Fruit fly (Drosophila melanogaster) whole organism, wandering third instar larva: ENCODE data around the gene CG13917.

Experiments used
- Abd-B ChIP-seq: fragments of >200 bp; optimal IDR thresholded peaks from 2 replicates; lab custom pipeline; 2017; ENCODE audit warnings: missing biosample characterization, missing genetic modification characterization
- GATAd ChIP-seq: sonication (Bioruptor generic); optimal IDR thresholded peaks from 2 replicates; lab custom pipeline; 2016; ENCODE audit warnings: missing biosample characterization, missing genetic modification characterization
- HLH106 ChIP-seq: fragments of 200-800 bp; optimal IDR thresholded peaks from 3 replicates; lab custom pipeline; 2019; ENCODE audit warnings: missing biosample characterization, mild to moderate bottlenecking, missing genetic modification characterization, moderate library complexity
- N ChIP-seq: fragments of >200 bp; optimal IDR thresholded peaks from 2 replicates; lab custom pipeline; 2018; ENCODE audit warnings: missing biosample characterization, missing external identifiers, missing genetic modification characterization
- ey ChIP-seq: fragments of 200-800 bp; sonication (Bioruptor generic); optimal IDR thresholded peaks from 2 replicates; lab custom pipeline; 2016; ENCODE audit warnings: missing biosample characterization, missing genetic modification characterization
- h ChIP-seq: fragments of 200-800 bp; sonication (Bioruptor generic); optimal IDR thresholded peaks from 3 replicates; lab custom pipeline; 2016; ENCODE audit warnings: missing biosample characterization, mild to moderate bottlenecking, missing genetic modification characterization
- psq ChIP-seq: fragments of 200-800 bp; sonication (Bioruptor generic); optimal IDR thresholded peaks from 3 replicates; lab custom pipeline; 2017; ENCODE audit warnings: missing biosample characterization, mild to moderate bottlenecking, missing genetic modification characterization, moderate library complexity
- sv ChIP-seq: fragments of 200-800 bp; sonication (Bioruptor generic); optimal IDR thresholded peaks from 3 replicates; lab custom pipeline; 2016; ENCODE audit warnings: missing biosample characterization, missing genetic modification characterization
- usp ChIP-seq: fragments of >200 bp; optimal IDR thresholded peaks from 2 replicates; lab custom pipeline; 2017; ENCODE audit warnings: missing biosample characterization, missing genetic modification characterization
- woc ChIP-seq: sonication (Bioruptor generic); optimal IDR thresholded peaks from 2 replicates; lab custom pipeline; 2016; ENCODE audit warnings: missing biosample characterization, mild to moderate bottlenecking, missing genetic modification characterization

DNA sequence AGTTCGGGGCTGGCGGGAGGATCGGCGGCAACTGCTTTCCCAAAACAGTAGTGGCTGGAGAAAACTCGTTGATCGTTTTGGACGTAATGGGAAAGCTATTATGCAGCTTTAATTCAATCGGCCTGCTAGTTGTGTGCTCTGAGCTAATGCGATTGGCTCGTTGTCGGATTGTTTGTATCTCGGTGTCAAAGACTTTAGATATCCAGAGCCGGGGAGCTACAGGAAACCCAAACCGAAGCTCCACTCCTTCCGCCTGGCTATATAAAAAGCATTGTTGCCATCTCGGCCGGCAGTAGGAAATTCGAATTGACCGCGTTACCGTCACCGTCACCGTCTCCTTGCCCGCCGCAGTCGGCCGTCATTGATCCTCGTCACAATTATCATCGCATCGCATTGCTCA, 11.4 kb upstream of the CG13917 start, which contains the start of gene CG12003:
- TF ChIP-seq HLH106 (no peak), ey (no peak), GATAd (no peak), usp (no peak), N (GFP tag; lab: Kevin White, UChicago) (no peak), woc (GFP tag; lab: Kevin White, UChicago) (no peak), h (GFP tag; lab: Kevin White, UChicago) (no peak), psq (GFP tag; lab: Kevin White, UChicago) (no peak), sv (GFP tag; lab: Kevin White, UChicago) (no peak), Abd-B (GFP tag; lab: Kevin White, UChicago) (no peak)
